Worm (Caenorhabditis elegans): Measurements from ENCODE around the gene acy-1.

The acy-1 gene

ce11 chrIII:4677466-4677865 is 44.4 kb upstream of the acy-1 start, which contains the start of gene srg-10:
srg-10 (plus strand) TSS chrIII:4677766.
- TF ChIP-seq ztf-4 (tag; optimal IDR thresholded peaks at IDR 0.05) (no peak), nhr-12 (tag; optimal IDR thresholded peaks at IDR 0.05) (no peak), dmd-4 (tag; optimal IDR thresholded peaks at IDR 0.05) (no peak), nhr-6 (tag; optimal IDR thresholded peaks at IDR 0.05) (no peak), snpc-4 (tag; optimal IDR thresholded peaks at IDR 0.05) (no peak), sma-3 (GFP tag; optimal IDR thresholded peaks at IDR 0.05) (no peak), ztf-11 (tag; optimal IDR thresholded peaks at IDR 0.05) (no peak), zag-1 (tag; optimal IDR thresholded peaks at IDR 0.05) (no peak), R02D3.7 (tag; optimal IDR thresholded peaks at IDR 0.05) (no peak), egl-27 (tag; optimal IDR thresholded peaks at IDR 0.05) (no peak)

ce11 chrIII:4679963-4680484 is 41.9 kb upstream of the acy-1 start, which contains the start of gene srg-11:
srg-11 (plus strand) TSS chrIII:4680013.
- no peak for TF ChIP-seq skn-1 (tag; optimal IDR thresholded peaks at IDR 0.05)
- TF ChIP-seq unc-55 (GFP tag; optimal IDR thresholded peaks at IDR 0.05): no peak

DNA sequence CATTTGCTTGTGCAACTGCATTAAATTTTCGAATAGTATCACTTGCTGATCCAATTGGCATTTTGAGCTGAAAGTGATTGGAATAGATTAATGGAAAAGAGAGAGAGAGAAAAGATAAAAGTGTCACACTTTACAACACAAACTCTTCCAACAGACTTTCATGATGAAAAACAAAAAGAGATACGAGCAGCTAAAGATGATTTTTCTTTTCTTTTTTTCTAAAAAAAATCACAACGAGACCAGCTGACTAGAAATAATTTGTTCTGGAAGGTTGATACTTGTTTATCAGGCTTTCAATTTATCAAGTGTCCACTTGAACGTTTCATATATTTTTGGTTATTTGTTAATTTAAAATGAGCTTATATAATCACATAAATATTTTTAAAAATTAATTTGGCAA is 34.8 kb upstream of the acy-1 start:
- TF ChIP-seq lin-11 (tag; optimal IDR thresholded peaks at IDR 0.05) (no peak), elt-1 (tag; optimal IDR thresholded peaks at IDR 0.05) (no peak), ceh-16 (tag; optimal IDR thresholded peaks at IDR 0.05) (no peak), aly-2 (tag; optimal IDR thresholded peaks at IDR 0.05) (no peak), lin-39 (tag; optimal IDR thresholded peaks at IDR 0.05) (no peak), dmd-4 (tag; optimal IDR thresholded peaks at IDR 0.05) (no peak), peb-1 (tag; optimal IDR thresholded peaks at IDR 0.05) (no peak), lsy-2 (tag; optimal IDR thresholded peaks at IDR 0.05) (peak in 1 of 2 experiments; percentile 56), nhr-6 (tag; optimal IDR thresholded peaks at IDR 0.05) (no peak), nhr-129 (tag; optimal IDR thresholded peaks at IDR 0.05) (peak; percentile 51), skn-1 (tag; optimal IDR thresholded peaks at IDR 0.05) (no peak), F13H6.1 (tag; optimal IDR thresholded peaks at IDR 0.05) (peak; percentile 39), lin-13 (GFP tag; optimal IDR thresholded peaks at IDR 0.05) (no peak), snpc-4 (tag; optimal IDR thresholded peaks at IDR 0.05) (no peak), C34F6.9 (tag; optimal IDR thresholded peaks at IDR 0.05) (peak; percentile 46), sma-3 (GFP tag; optimal IDR thresholded peaks at IDR 0.05) (no peak), unc-55 (GFP tag; optimal IDR thresholded peaks at IDR 0.05) (no peak), ama-1 (optimal IDR thresholded peaks at IDR 0.05) (no peak)

- TF ChIP-seq nhr-21 (tag; optimal IDR thresholded peaks at IDR 0.05) (no peak), alr-1 (tag; optimal IDR thresholded peaks at IDR 0.05) (no peak), ceh-82 (tag; optimal IDR thresholded peaks at IDR 0.05) (no peak), unc-55 (GFP tag; optimal IDR thresholded peaks at IDR 0.05) (no peak), nhr-12 (tag; optimal IDR thresholded peaks at IDR 0.05) (no peak), unc-62 (GFP tag; optimal IDR thresholded peaks at IDR 0.05) (no peak), sma-3 (GFP tag; optimal IDR thresholded peaks at IDR 0.05) (no peak), ztf-11 (tag; optimal IDR thresholded peaks at IDR 0.05) (no peak), fos-1 (tag; optimal IDR thresholded peaks at IDR 0.05) (no peak), sem-4 (tag; optimal IDR thresholded peaks at IDR 0.05) (no peak), nhr-129 (tag; optimal IDR thresholded peaks at IDR 0.05) (no peak), blmp-1 (tag; optimal IDR thresholded peaks at IDR 0.05; ENCODE audit: insufficient read depth) (no peak), mbf-1 (tag; optimal IDR thresholded peaks at IDR 0.05) (no peak), egl-27 (tag; optimal IDR thresholded peaks at IDR 0.05) (no peak), lin-39 (tag; optimal IDR thresholded peaks at IDR 0.05) (no peak), peb-1 (tag; optimal IDR thresholded peaks at IDR 0.05) (no peak), nhr-11 (tag; optimal IDR thresholded peaks at IDR 0.05) (no peak)
Observed at ce11 chrIII:4688356-4688755, 33.5 kb upstream of the acy-1 start, which contains the start of gene tag-243. tag-243 (minus strand) TSS chrIII:4688456.

DNA sequence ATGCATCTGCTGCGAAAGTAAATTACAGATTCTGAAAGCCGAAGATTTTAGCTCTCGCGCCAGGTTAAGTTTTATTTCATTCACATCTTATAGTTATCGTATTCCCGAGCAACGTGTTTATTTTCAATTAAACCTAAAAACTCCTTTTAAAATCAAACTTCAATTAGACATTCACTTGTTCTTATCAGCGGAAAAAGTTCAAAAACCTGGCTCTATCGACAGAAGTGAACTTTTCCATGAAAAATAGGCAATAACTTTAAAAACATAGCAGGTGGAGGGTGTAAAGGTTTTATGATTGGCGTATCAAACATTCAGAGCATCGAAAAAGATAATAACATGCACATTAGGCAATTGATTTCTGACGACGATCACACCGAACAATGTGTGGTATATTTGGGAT is 32.9 kb upstream of the acy-1 start, which contains the start of gene ppat-1:
TSS of gene ppat-1 (plus strand) at position 316 of the 400 bp plus-strand sequence.
- no peak for TF ChIP-seq crh-2 (tag; optimal IDR thresholded peaks at IDR 0.05)
- no peak for TF ChIP-seq gmeb-1 (tag; optimal IDR thresholded peaks at IDR 0.05)
- no peak for TF ChIP-seq nhr-6 (tag; optimal IDR thresholded peaks at IDR 0.05)
- TF ChIP-seq fos-1 (tag; optimal IDR thresholded peaks at IDR 0.05): peak; percentile 10
